Fruit fly (Drosophila melanogaster) whole organism, prepupa: Measurements from ENCODE around the gene kon.

ENCODE experiments used
- Blimp-1 ChIP-seq: fragments of 200-800 bp; sonication (Bioruptor generic); optimal IDR thresholded peaks from 3 replicates; lab custom pipeline; 2017; ENCODE audit warnings: missing biosample characterization, missing genetic modification characterization, mild to moderate bottlenecking, moderate library complexity, missing genetic modification reagents
- CG10631 ChIP-seq: fragments of 200-800 bp; sonication (Bioruptor generic); optimal IDR thresholded peaks from 2 replicates; lab custom pipeline; 2016; ENCODE audit warnings: missing biosample characterization, missing genetic modification characterization
- CG11294 ChIP-seq: fragments of 200-800 bp; sonication (Bioruptor generic); IDR thresholded peaks from 2 replicates; pipeline ENCODE4 v1.3.6; 2022; ENCODE audit warnings: missing biosample characterization, missing genetic modification characterization
- CG11762 ChIP-seq: fragments of 200-800 bp; sonication (Bioruptor generic); optimal IDR thresholded peaks from 3 replicates; lab custom pipeline; 2016; ENCODE audit warnings: missing biosample characterization, missing genetic modification characterization; ENCODE audit not compliant: insufficient read depth
- CG11902 ChIP-seq: fragments of 200-800 bp; sonication (Bioruptor generic); optimal IDR thresholded peaks from 3 replicates; lab custom pipeline; 2016; ENCODE audit warnings: missing biosample characterization, missing genetic modification characterization
- CG15336 ChIP-seq: fragments of 200-800 bp; sonication (Bioruptor generic); IDR thresholded peaks from 2 replicates; pipeline ENCODE4 v1.3.6; 2022; ENCODE audit warnings: missing biosample characterization, missing genetic modification characterization
- CG1621 ChIP-seq: fragments of 200-800 bp; sonication (Bioruptor generic); optimal IDR thresholded peaks from 3 replicates; lab custom pipeline; 2018; ENCODE audit warnings: missing biosample characterization, mild to moderate bottlenecking, missing genetic modification characterization
- CG31627 ChIP-seq: fragments of 200-800 bp; sonication (Bioruptor generic); optimal IDR thresholded peaks from 3 replicates; lab custom pipeline; 2016; ENCODE audit warnings: missing biosample characterization, missing genetic modification characterization
- CG32006 ChIP-seq: fragments of 200-800 bp; sonication (Bioruptor generic); optimal IDR thresholded peaks from 3 replicates; lab custom pipeline; 2017; ENCODE audit warnings: missing biosample characterization, mild to moderate bottlenecking, missing genetic modification characterization
- CG34406 ChIP-seq: fragments of 200-800 bp; sonication (Bioruptor generic); optimal IDR thresholded peaks from 3 replicates; lab custom pipeline; 2016; ENCODE audit warnings: missing biosample characterization, missing genetic modification characterization
- CG3919 ChIP-seq: fragments of 200-800 bp; sonication (Bioruptor generic); optimal IDR thresholded peaks from 3 replicates; lab custom pipeline; 2016; ENCODE audit warnings: missing biosample characterization, missing genetic modification characterization
- CG4318 ChIP-seq: fragments of 200-800 bp; sonication (Bioruptor generic); optimal IDR thresholded peaks from 3 replicates; lab custom pipeline; 2017; ENCODE audit warnings: missing biosample characterization, mild to moderate bottlenecking, missing genetic modification characterization
- CG6163 ChIP-seq: fragments of 200-800 bp; sonication (Bioruptor generic); IDR thresholded peaks from 3 replicates; pipeline ENCODE4 v1.3.6; 2022; ENCODE audit warnings: missing biosample characterization, missing genetic modification characterization
- CG6276 ChIP-seq: fragments of 200-800 bp; sonication (Bioruptor generic); optimal IDR thresholded peaks from 2 replicates; lab custom pipeline; 2017; ENCODE audit warnings: missing biosample characterization, mild to moderate bottlenecking, missing genetic modification characterization
- CG6808 ChIP-seq: fragments of 200-800 bp; sonication (Bioruptor generic); optimal IDR thresholded peaks from 3 replicates; lab custom pipeline; 2017; ENCODE audit warnings: missing biosample characterization, missing genetic modification characterization, mild to moderate bottlenecking, moderate library complexity, missing genetic modification reagents
- CG6854 ChIP-seq: fragments of 200-800 bp; sonication (Bioruptor generic); optimal IDR thresholded peaks from 2 replicates; lab custom pipeline; 2017; ENCODE audit warnings: missing biosample characterization, mild to moderate bottlenecking, missing genetic modification characterization
- CG7368 ChIP-seq: fragments of 200-800 bp; sonication (Bioruptor generic); optimal IDR thresholded peaks from 3 replicates; lab custom pipeline; 2016; ENCODE audit warnings: missing biosample characterization, missing genetic modification characterization
- CG8319 ChIP-seq: fragments of 200-800 bp; sonication (Bioruptor generic); optimal IDR thresholded peaks from 3 replicates; lab custom pipeline; 2016; ENCODE audit warnings: missing biosample characterization, missing genetic modification characterization
- CG9139 ChIP-seq: fragments of 200-800 bp; sonication (Bioruptor generic); optimal IDR thresholded peaks from 3 replicates; lab custom pipeline; 2017; ENCODE audit warnings: missing biosample characterization, mild to moderate bottlenecking, missing genetic modification characterization
- Eip75B ChIP-seq: fragments of 200-800 bp; sonication (Bioruptor generic); optimal IDR thresholded peaks from 3 replicates; lab custom pipeline; 2016; ENCODE audit warnings: missing biosample characterization, missing genetic modification characterization
- Eip78C ChIP-seq: fragments of 200-800 bp; sonication (Bioruptor generic); peaks from one replicate; lab custom pipeline; 2016; ENCODE audit warnings: missing biosample characterization, missing genetic modification characterization
- Eip93F ChIP-seq: fragments of 200-800 bp; sonication (Bioruptor generic); optimal IDR thresholded peaks from 2 replicates; lab custom pipeline; 2016; ENCODE audit warnings: missing biosample characterization, mild to moderate bottlenecking, missing genetic modification characterization
- Gug ChIP-seq: fragments of 200-800 bp; sonication (Bioruptor generic); IDR thresholded peaks from 2 replicates; pipeline ENCODE4 v1.3.6; 2022; ENCODE audit warnings: missing biosample characterization, missing genetic modification characterization
- Hr38 ChIP-seq: sonication (Bioruptor generic); optimal IDR thresholded peaks from 2 replicates; lab custom pipeline; 2016; ENCODE audit warnings: missing biosample characterization, missing genetic modification characterization
- Hr39 ChIP-seq: fragments of 200-800 bp; sonication (Bioruptor generic); optimal IDR thresholded peaks from 2 replicates; lab custom pipeline; 2016; ENCODE audit warnings: missing biosample characterization, missing genetic modification characterization
- Hr4 ChIP-seq: fragments of 200-800 bp; sonication (Bioruptor generic); optimal IDR thresholded peaks from 3 replicates; lab custom pipeline; 2016; ENCODE audit warnings: missing biosample characterization, missing genetic modification characterization
- Lpt ChIP-seq: fragments of 200-800 bp; sonication (Bioruptor generic); optimal IDR thresholded peaks from 3 replicates; lab custom pipeline; 2016; ENCODE audit warnings: missing biosample characterization, missing genetic modification characterization
- Met ChIP-seq: fragments of 200-800 bp; sonication (Bioruptor generic); optimal IDR thresholded peaks from 3 replicates; lab custom pipeline; 2016; ENCODE audit warnings: missing biosample characterization, missing genetic modification characterization
- OdsH ChIP-seq: fragments of 200-800 bp; sonication (Bioruptor generic); optimal IDR thresholded peaks from 3 replicates; lab custom pipeline; 2016; ENCODE audit warnings: missing biosample characterization, missing genetic modification characterization
- Smox ChIP-seq: fragments of 200-800 bp; sonication (Bioruptor generic); optimal IDR thresholded peaks from 3 replicates; lab custom pipeline; 2016; ENCODE audit warnings: missing biosample characterization, missing genetic modification characterization
- Sox102F ChIP-seq: fragments of 200-800 bp; sonication (Bioruptor generic); optimal IDR thresholded peaks from 2 replicates; lab custom pipeline; 2016; ENCODE audit warnings: missing biosample characterization, mild to moderate bottlenecking, missing genetic modification characterization
- Sox14 ChIP-seq: fragments of 200-800 bp; sonication (Bioruptor generic); optimal IDR thresholded peaks from 3 replicates; lab custom pipeline; 2016; ENCODE audit warnings: missing biosample characterization, missing genetic modification characterization
- Sox15 ChIP-seq: fragments of 200-800 bp; sonication (Bioruptor generic); optimal IDR thresholded peaks from 3 replicates; lab custom pipeline; 2016; ENCODE audit warnings: missing biosample characterization, missing genetic modification characterization
- achi ChIP-seq: fragments of 200-800 bp; sonication (Bioruptor generic); optimal IDR thresholded peaks from 3 replicates; lab custom pipeline; 2016; ENCODE audit warnings: missing biosample characterization, missing genetic modification characterization
- acj6 ChIP-seq: fragments of 200-800 bp; sonication (Bioruptor generic); optimal IDR thresholded peaks from 3 replicates; lab custom pipeline; 2016; ENCODE audit warnings: missing biosample characterization, missing genetic modification characterization
- dac ChIP-seq: fragments of 200-800 bp; sonication (Bioruptor generic); optimal IDR thresholded peaks from 2 replicates; lab custom pipeline; 2017; ENCODE audit warnings: missing biosample characterization, mild to moderate bottlenecking, missing genetic modification characterization
- dsx ChIP-seq: fragments of 200-800 bp; optimal IDR thresholded peaks from 3 replicates; lab custom pipeline; 2019; ENCODE audit warnings: missing biosample characterization, mild to moderate bottlenecking, missing genetic modification characterization, moderate library complexity; ENCODE audit not compliant: poor library complexity, severe bottlenecking
- eg ChIP-seq: fragments of 200-800 bp; sonication (Bioruptor generic); IDR thresholded peaks from 3 replicates; pipeline ENCODE4 v1.3.6; 2022; ENCODE audit warnings: missing biosample characterization, missing genetic modification characterization
- esn ChIP-seq: fragments of 200-800 bp; sonication (Bioruptor generic); optimal IDR thresholded peaks from 2 replicates; lab custom pipeline; 2016; ENCODE audit warnings: missing biosample characterization, mild to moderate bottlenecking, missing genetic modification characterization, moderate library complexity
- fd59A ChIP-seq: fragments of 200-800 bp; sonication (Bioruptor generic); optimal IDR thresholded peaks from 2 replicates; lab custom pipeline; 2017; ENCODE audit warnings: missing biosample characterization, mild to moderate bottlenecking, missing genetic modification characterization, missing genetic modification reagents
- fd85E ChIP-seq: fragments of 200-800 bp; sonication (Bioruptor generic); optimal IDR thresholded peaks from 3 replicates; lab custom pipeline; 2016; ENCODE audit warnings: missing biosample characterization, missing genetic modification characterization
- net ChIP-seq: fragments of 200-800 bp; sonication (Bioruptor generic); optimal IDR thresholded peaks from 3 replicates; lab custom pipeline; 2016; ENCODE audit warnings: missing biosample characterization, missing genetic modification characterization
- pdm3 ChIP-seq: fragments of 200-800 bp; sonication (Bioruptor generic); optimal IDR thresholded peaks from 3 replicates; lab custom pipeline; 2016; ENCODE audit warnings: missing biosample characterization, missing genetic modification characterization
- salr ChIP-seq, 2 experiments: fragments of 200-800 bp; sonication (Bioruptor generic); optimal IDR thresholded peaks; 3 replicates each; lab custom pipeline; 2016 to 2018; ENCODE audit warnings: missing biosample characterization in 2 of 2, missing genetic modification characterization in 2 of 2, mild to moderate bottlenecking in 1 of 2
- spab ChIP-seq: fragments of 200-800 bp; sonication (Bioruptor generic); optimal IDR thresholded peaks from 2 replicates; lab custom pipeline; 2017; ENCODE audit warnings: missing biosample characterization, mild to moderate bottlenecking, missing genetic modification characterization, missing genetic modification reagents
- ss ChIP-seq, 2 experiments: fragments of 200-800 bp; sonication (Bioruptor generic); optimal IDR thresholded peaks; 2 replicates in 1 of 2; 3 replicates in 1 of 2; lab custom pipeline; 2017 to 2018; ENCODE audit warnings: mild to moderate bottlenecking in 2 of 2, missing biosample characterization in 2 of 2, missing genetic modification characterization in 2 of 2, moderate library complexity in 1 of 2
- vri ChIP-seq: fragments of 200-800 bp; sonication (Bioruptor generic); optimal IDR thresholded peaks from 3 replicates; lab custom pipeline; 2016; ENCODE audit warnings: missing biosample characterization, mild to moderate bottlenecking, missing genetic modification characterization

The kon gene

dm6 chr2L:18459698-18460348 lies 44.0 kb downstream of the kon start (continued):
- 0 out of 2 replicates have a peak, but pooled peaks have one; percentile 34 for TF ChIP-seq Gug (GFP tag; lab: Robert Waterston, UW)
- no peak for TF ChIP-seq esn (GFP tag; lab: Kevin White, UChicago)
- TF ChIP-seq OdsH (GFP tag; lab: Kevin White, UChicago): peak; percentile 28
- no peak for TF ChIP-seq Eip93F (GFP tag; lab: Kevin White, UChicago)
- no peak for TF ChIP-seq Blimp-1
- TF ChIP-seq CG6276: peak; percentile 25
- no peak for TF ChIP-seq Hr39 (GFP tag; lab: Kevin White, UChicago)
- peak; percentile 49 for TF ChIP-seq CG9139
- no peak for TF ChIP-seq CG8319
- peak; percentile 48 for TF ChIP-seq CG6854 (GFP tag; lab: Kevin White, UChicago)
- TF ChIP-seq fd85E (GFP tag; lab: Kevin White, UChicago): no peak
- peak; percentile 26 for TF ChIP-seq Met (GFP tag; lab: Kevin White, UChicago)
- TF ChIP-seq Eip75B (GFP tag; lab: Kevin White, UChicago): peak; percentile 31
- peak; percentile 62; the same call in 1 of the 3 replicates for TF ChIP-seq eg (GFP tag; lab: Robert Waterston, UW)

dm6 chr2L:18458527-18458926 lies 45.3 kb downstream of the kon start:
- TF ChIP-seq dac (GFP tag; lab: Kevin White, UChicago): no peak
- no peak for TF ChIP-seq esn (GFP tag; lab: Kevin White, UChicago)
- no peak for TF ChIP-seq CG31627 (GFP tag; lab: Kevin White, UChicago)
- TF ChIP-seq Lpt: peak; percentile 6
- TF ChIP-seq salr (GFP tag; optimal IDR thresholded peaks at IDR 0.05; lab: Kevin White, UChicago): no peak
- TF ChIP-seq dsx (GFP tag; lab: Kevin White, UChicago): peak; percentile 22
- TF ChIP-seq CG1621 (tag; lab: Kevin White, UChicago): peak; percentile 49
- peak; percentile 67 for TF ChIP-seq Eip78C (GFP tag; lab: Kevin White, UChicago)
- no peak for TF ChIP-seq CG11294 (GFP tag; lab: Robert Waterston, UW)
- no peak for TF ChIP-seq acj6 (GFP tag; lab: Kevin White, UChicago)
- TF ChIP-seq CG11902: no peak
- no peak for TF ChIP-seq CG32006 (GFP tag; lab: Kevin White, UChicago)
- TF ChIP-seq CG6808 (GFP tag; lab: Kevin White, UChicago): peak; percentile 36
- peak; percentile 44 for TF ChIP-seq CG9139
- no peak for TF ChIP-seq Hr39 (GFP tag; lab: Kevin White, UChicago)
- no peak for TF ChIP-seq pdm3
- no peak for TF ChIP-seq CG7368 (GFP tag; lab: Kevin White, UChicago)
- no peak for TF ChIP-seq Smox (GFP tag; lab: Kevin White, UChicago)
- peak; percentile 53 to 59 for TF ChIP-seq ss (GFP tag; optimal IDR thresholded peaks at IDR 0.05; lab: Kevin White, UChicago)
- TF ChIP-seq Met (GFP tag; lab: Kevin White, UChicago): no peak
- TF ChIP-seq Sox14 (GFP tag; lab: Kevin White, UChicago): no peak
- no peak for TF ChIP-seq CG15336 (GFP tag; lab: Robert Waterston, UW)
- no peak for TF ChIP-seq CG6854 (GFP tag; lab: Kevin White, UChicago)
- TF ChIP-seq CG4318: no peak
- TF ChIP-seq Hr38: no peak
- TF ChIP-seq CG6163 (GFP tag; lab: Robert Waterston, UW): peak; percentile 37; the same call in 1 of the 3 replicates
- TF ChIP-seq, all 60 proteins: peak for 8

dm6 chr2L:18456932-18457583 lies 46.7 kb downstream of the kon start:
- TF ChIP-seq Hr4 (no peak), CG11762 (GFP tag; lab: Kevin White, UChicago) (no peak), Sox15 (GFP tag; lab: Kevin White, UChicago) (no peak), Sox102F (GFP tag; lab: Kevin White, UChicago) (peak; percentile 44), spab (GFP tag; lab: Kevin White, UChicago) (peak; percentile 11), CG34406 (GFP tag; lab: Kevin White, UChicago) (peak; percentile 22), CG9139 (peak; percentile 61), OdsH (GFP tag; lab: Kevin White, UChicago) (no peak), CG3919 (peak; percentile 31), CG4318 (no peak), achi (GFP tag; lab: Kevin White, UChicago) (no peak), fd85E (GFP tag; lab: Kevin White, UChicago) (no peak), vri (no peak), CG10631 (GFP tag; lab: Kevin White, UChicago) (no peak), fd59A (GFP tag; lab: Kevin White, UChicago) (no peak), CG31627 (GFP tag; lab: Kevin White, UChicago) (no peak), net (GFP tag; lab: Kevin White, UChicago) (peak; percentile 17)
